Worm (Caenorhabditis elegans): ENCODE data around the gene sng-1.

The sng-1 gene

DNA sequence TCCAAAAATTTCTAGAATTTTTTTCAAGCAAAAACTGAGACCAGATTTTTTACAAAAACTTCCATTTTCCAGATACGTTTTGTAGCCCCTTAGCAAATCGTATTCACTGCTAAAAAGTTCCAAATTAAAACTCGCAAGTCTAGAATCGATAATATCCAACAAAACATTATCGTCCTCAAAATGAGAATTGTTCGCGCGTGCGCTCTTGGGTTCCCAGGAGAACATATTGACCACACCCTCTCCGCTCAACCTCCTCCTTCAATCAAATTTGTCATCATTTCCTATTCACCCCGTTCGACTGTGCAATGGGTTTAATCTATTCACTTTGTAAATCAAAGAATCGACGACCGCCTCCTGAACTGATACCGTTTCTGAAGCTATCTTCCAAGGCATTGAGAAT lies 15.5 kb upstream of the sng-1 start:
- no peak for TF ChIP-seq unc-62 (GFP tag; optimal IDR thresholded peaks at IDR 0.05)

DNA sequence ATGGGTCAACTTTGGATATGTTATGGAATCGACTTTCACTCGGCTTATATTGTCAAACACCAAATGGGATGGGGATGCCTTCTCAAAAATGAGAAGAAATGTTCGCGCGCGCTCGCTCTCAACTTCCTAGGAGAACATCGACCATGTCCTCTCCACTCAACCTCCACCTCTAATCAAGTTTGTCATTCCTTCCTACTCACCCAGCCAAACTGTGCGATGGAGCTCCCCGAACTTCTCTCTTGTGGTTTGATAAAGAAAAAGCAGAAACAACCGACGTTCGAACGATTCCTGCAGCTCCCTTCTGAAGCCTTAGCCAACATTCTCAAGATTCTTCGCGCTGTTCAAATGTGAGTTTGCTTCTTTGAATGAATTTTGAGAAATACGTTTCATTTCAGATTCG lies 14.2 kb upstream of the sng-1 start:
- TF ChIP-seq unc-62 (GFP tag; optimal IDR thresholded peaks at IDR 0.05) = no peak

DNA sequence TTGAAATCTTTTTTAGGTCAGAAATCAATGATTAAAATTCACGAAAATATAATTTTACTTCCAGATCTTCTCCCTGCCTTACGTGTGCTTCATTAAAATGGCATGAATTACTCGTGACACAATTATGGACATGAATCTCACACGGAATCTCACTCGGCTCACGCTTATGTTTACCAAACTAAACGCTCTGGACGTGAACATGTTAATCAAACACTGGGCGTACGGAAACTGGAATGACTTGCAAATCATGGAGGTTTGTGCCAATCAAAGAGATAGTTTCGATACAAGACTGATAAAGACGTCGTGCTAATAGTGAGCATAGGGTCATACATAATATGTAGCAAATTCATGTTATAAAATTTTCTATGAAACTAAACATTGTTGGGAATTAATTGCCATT lies 12.8 kb upstream of the sng-1 start:
- no peak for TF ChIP-seq unc-62 (GFP tag; optimal IDR thresholded peaks at IDR 0.05)

DNA sequence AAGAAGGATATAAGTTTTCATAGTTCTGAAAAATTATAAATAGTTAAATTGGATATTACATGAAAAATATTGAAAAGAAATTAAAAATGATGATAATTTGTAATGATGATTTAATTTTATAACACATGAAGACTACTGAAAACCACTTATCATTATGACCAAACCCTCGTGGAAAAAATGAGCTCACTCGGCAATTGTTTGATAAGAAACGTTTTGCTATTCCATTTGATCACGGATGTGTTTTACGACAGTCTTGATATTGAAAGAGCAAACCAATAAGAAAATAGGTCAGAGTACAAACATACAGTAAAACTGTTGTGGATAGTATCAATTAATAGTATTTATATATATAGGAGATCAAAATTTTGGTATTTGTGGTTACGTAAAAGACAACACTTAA lies 12.1 kb upstream of the sng-1 start, which contains the start of gene spp-3:
spp-3 (minus strand) TSS at position 25 of the 400 bp plus-strand sequence.
- no peak for TF ChIP-seq unc-62 (GFP tag; optimal IDR thresholded peaks at IDR 0.05)

DNA sequence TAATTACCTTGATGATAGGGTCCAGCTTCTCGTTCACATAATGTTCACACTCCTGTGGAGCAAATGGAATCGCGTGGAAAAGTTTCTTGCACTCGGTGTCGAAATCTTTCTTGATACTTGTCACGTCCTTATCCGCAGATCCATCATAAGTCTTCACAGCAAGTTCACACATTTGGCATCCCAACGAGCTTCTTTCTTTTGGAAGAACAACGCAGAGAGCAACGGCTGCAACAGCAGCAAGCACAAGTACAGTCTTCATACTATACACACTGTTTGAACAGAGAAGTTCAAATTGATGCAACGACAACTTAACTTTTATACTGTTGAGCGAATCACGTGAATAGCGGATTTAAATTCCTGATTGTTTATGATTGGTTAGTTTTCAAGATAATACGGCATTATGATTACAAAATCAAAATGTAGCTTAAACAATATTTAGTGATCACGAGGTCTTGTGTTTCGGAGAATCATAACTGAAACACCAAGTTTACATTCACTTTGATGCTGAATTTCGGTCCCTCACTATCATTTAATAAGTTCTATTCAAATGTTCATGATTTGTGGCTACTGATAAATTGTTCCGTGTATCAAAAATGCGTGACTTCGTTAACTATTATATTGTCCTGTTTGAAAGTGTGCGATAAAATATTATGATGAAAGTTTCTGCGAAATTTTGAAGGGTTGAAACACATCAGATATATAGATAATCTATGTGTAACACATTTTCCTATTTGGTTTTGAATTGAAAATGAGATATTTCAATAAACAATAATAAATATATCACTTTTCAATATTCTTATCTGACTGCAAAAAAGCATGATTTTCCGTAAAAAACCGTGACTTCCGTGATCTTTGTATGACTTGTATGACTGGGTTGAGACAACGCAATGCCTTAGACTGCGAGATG lies 10.7 kb upstream of the sng-1 start, which contains the start of the genes spp-2 and spp-6:
spp-2 (minus strand) TSS at position 334 of the 907 bp plus-strand sequence.
spp-6 (plus strand) TSS at position 857 of the 907 bp plus-strand sequence.
- TF ChIP-seq unc-62 (GFP tag; optimal IDR thresholded peaks at IDR 0.05) = no peak

DNA sequence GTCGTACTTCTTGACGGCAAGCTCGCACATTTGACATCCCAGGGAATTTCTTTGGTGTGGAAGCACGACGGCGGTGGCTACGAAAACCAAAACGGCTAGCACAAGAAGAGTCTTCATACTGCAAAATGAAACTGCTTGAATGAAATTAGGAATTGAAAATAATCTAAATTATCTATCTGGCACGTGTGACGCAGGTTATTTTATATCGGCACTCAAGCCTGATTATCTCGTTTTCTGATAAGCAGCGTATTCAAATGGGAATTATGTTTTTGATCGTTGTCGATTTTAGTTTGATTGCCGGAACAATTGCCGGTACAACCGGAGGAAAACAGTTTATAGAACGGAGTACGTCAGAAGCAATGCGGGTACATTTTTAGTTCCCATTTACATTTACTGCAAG lies 8.8 kb upstream of the sng-1 start, which contains the start of gene spp-4:
spp-4 (minus strand) TSS at position 118 of the 400 bp plus-strand sequence.
- TF ChIP-seq unc-62 (GFP tag; optimal IDR thresholded peaks at IDR 0.05) = no peak

DNA sequence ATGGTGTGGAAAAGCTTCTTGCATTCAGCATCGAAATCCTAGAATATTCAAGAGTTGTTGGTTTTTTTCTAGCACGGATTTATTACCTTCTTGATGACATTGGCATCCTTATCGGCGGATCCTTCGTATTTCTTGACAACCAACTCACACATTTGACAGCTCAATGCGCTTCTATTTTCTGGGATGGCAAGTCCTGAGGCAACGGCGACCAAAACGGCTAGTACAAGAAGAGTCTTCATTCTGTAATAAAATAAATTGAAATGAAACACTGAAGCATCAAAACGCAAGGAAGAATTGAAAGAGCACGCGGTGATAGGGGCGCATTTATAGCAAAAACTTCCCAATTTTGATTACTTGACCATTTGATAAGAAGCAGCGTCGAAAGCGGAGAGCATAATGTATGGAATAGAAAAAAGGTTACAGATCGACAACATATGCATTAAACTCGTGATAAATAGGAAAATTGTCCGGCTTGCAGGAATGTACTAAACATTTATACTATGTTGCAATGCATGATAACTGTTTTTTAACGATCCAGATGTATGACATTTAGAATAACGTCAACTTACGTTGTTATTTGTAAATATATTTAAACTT lies 7.2 kb upstream of the sng-1 start, which contains the start of gene spp-5:
spp-5 (minus strand) TSS at position 240 of the 597 bp plus-strand sequence.
- no peak for TF ChIP-seq unc-62 (GFP tag; optimal IDR thresholded peaks at IDR 0.05)

DNA sequence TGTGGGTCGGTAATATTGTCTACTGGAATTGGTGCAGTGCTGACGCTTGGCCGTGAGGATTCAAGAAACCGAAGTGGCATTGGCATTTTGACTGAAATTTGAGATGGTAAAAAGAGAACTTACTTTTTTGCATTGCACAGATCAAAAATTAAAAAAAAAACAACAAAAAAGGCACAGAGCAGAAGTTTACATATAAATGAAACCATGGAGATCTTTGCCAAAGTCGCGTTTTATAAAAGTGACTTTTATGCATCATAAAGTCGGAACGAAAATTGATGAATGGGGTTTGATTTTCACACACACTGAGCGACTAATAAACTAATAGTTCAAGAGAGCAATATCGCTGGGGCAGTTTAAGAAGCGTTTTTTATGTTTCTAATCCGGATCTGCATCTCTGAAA lies 5.1 kb upstream of the sng-1 start, which contains the start of gene T08A9.13:
T08A9.13 (minus strand) TSS at position 101 of the 400 bp plus-strand sequence.
- no peak for TF ChIP-seq unc-62 (GFP tag; optimal IDR thresholded peaks at IDR 0.05)

DNA sequence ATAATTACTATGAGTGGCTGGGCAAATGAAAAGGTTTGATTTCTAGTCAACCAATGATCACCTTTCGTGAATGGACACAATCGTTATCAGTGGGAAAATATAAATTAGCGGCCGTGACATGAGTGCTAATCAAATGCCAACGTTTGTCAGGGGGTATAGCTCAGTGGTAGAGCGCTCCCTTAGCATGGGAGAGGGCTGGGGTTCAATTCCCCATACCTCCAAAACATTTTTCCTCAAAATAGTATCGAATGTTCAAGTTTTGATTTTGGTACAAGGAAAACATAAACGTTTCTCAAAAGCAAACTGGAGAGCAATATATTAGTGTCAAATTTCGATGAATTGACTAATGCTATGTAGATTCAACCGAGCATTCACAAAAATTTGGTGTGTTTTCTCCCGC lies 3.8 kb upstream of the sng-1 start:
- TF ChIP-seq unc-62 (GFP tag; optimal IDR thresholded peaks at IDR 0.05) = no peak

DNA sequence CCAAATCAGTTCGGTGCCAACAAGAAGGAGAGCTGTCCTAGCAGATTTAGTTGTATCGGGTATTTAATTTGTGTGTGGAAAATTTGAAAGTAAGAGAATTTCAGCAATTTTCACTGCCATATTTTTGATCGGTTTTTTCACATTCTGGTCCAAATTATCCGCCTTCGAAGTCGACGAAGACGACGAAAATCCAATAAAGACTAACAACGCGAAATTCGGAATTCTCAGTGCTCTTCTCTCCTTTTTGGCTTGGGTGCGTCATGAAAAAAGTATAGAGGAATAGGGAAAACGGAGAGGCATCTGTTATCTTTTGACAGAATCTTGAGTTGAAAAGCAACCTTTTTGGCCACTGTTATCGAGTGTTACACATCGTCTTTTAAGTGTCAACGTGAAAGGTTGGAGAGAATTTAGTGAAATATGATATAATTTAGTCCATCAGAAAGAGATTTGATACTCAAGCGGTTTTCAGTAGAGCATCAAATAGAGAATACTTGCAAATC lies 714 bp downstream of the sng-1 start:
- TF ChIP-seq unc-62 (GFP tag; optimal IDR thresholded peaks at IDR 0.05) = no peak

DNA sequence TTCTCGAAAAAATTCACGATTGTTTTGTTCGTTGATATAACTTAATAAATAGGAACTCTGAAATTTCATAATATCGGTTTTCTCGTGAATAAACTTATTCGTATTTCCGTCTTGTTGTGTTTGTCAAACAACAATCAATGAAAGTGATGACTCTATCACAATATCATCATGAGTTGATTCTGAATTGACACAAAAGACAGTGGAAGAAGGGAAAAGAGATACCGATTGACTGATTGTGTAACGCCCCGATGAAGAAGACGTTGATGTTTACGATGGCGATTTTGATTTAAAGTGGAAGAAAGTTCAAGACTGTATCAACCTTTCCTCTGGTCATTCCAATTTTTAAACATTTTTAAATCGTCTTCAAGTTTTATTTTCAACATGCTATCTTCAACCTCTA lies 2.2 kb downstream of the sng-1 start, which contains the start of gene ttr-59:
ttr-59 (plus strand) TSS at position 218 of the 400 bp plus-strand sequence.
- TF ChIP-seq unc-62 (GFP tag; optimal IDR thresholded peaks at IDR 0.05) = no peak

DNA sequence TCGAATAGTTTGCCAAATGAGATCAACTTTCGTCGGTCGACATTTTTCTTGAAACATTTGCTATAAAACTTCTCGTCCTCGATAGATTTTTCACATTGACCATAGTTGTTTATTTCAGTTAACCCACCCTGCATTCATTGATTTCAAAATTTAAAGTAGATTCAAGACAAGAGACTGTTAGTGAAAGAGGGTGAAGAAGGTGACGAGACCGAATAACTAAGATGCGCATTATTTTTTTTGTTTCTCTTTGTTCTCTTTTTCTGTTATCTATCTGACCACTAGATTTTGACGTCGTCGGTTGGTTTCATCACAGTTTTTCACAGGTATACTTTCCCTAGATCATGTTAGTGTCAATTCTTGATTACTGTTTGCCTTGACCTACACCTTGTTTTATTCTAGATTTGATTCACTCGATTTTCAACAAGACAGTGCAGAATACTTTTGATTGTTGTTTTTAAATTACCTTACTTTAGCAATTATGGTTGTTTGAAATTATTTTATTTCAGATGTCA lies 3.3 kb downstream of the sng-1 start, which contains the start of gene ttr-30:
ttr-30 (plus strand) TSS at position 265 of the 512 bp plus-strand sequence.
- TF ChIP-seq unc-62 (GFP tag; optimal IDR thresholded peaks at IDR 0.05) = no peak

DNA sequence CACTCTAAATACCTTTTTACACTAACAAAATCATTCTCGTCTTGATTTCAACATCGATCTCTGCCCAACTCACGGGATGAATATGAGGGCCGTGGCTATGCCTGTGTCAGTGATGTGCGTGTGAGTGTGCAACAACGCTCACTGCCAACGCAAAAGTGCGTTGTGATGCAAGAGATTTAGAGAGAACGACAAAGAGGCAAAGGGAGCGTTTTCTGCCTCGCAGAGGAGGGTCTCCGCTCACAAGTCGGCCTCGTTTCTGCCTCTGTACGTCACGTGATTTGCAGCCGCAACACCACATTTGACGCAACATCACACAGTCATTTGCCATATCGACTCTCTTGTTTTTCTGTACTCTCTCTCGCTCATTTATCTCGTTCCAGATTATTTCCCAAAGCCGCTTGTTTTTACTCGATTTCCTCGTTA lies 6.9 kb downstream of the sng-1 start, which contains the start of gene epg-7:
epg-7 (plus strand) TSS at position 413 of the 423 bp plus-strand sequence.
- no peak for TF ChIP-seq unc-62 (GFP tag; optimal IDR thresholded peaks at IDR 0.05)

DNA sequence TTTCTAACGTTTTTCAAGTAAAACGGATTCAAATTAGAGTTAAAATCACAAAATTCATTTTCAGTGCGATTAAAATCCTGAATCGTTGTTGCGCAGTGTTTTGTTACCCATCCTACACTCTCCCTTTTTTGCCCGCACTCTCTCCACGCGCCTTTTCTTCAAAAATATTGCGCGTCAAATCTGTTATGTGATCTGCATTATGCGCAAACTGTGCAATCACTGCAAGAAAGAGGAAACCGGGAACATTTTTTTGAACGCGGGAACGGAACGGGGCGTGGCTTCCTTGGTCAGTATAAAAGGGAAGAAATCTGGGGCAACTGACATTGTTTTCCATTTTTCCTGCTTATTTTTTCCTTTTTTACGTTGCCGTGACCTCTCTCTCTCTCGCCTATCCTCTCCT lies 13.0 kb downstream of the sng-1 start:
- TF ChIP-seq unc-62 (GFP tag; optimal IDR thresholded peaks at IDR 0.05) = no peak

DNA sequence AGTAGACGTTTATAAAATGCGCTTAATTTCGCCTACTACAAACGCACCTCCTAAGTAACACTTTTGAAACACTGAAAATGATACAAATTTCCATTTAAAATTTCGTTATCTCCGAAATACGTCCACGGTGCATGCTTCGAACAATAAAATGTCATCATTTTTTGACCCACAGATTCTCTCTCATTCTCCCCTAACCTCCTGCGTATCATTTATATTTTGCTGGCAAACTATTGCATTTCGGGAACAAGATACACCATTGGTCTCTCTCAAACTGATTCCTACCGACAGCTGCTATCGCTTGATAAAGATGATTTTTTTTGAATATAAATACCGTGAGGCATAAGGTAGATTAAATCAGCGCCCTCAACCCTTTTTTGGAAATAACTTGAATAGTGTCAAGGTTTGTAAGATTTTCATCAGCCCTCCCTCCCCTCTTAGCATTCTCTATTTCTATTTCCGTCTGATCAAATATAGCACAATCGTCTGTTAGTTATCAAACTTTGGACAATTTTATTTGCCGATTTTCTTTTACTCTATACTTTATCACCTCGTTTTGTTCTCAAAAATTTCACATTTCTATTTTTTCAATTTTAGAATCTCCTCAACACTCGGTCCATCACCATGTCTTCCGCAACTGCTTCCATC lies 13.6 kb downstream of the sng-1 start, which contains the start of gene C07D8.6:
C07D8.6 (plus strand) TSS at position 595 of the 645 bp plus-strand sequence.
- no peak for TF ChIP-seq unc-62 (GFP tag; optimal IDR thresholded peaks at IDR 0.05)

All from whole organism, dauer.